Worm (Caenorhabditis elegans) whole organism, L1 larva: ENCODE results near the gene pgp-5.
A peak's percentile ranks its signal among the peaks of the same experiment; 100 is the strongest.

Experiments used
- C04F5.9 ChIP-seq: sonication (generic microtip); optimal IDR thresholded peaks from 2 replicates; lab custom pipeline; 2016; ENCODE audit warnings: missing genetic modification characterization, missing compliant biosample characterization
- C16A3.4 ChIP-seq: fragments of 150-350 bp; optimal IDR thresholded peaks from 2 replicates; lab custom pipeline; 2014; ENCODE audit warnings: missing biosample characterization, missing genetic modification characterization
- C34B4.2 ChIP-seq: sonication (generic microtip); optimal IDR thresholded peaks from 2 replicates; lab custom pipeline; 2017; ENCODE audit warnings: mild to moderate bottlenecking, missing genetic modification characterization, missing compliant biosample characterization
- F16B12.6 ChIP-seq: fragments of 150-350 bp; optimal IDR thresholded peaks from 2 replicates; lab custom pipeline; 2014; ENCODE audit warnings: missing biosample characterization, missing genetic modification characterization
- Y116A8C.19 ChIP-seq: sonication (generic microtip); optimal IDR thresholded peaks from 2 replicates; lab custom pipeline; 2016; ENCODE audit warnings: missing compliant biosample characterization, missing genetic modification characterization, borderline replicate concordance
- alr-1 ChIP-seq: fragments of 200-800 bp; sonication (Bioruptor generic); optimal IDR thresholded peaks from 2 replicates; lab custom pipeline; 2018; ENCODE audit warnings: borderline replicate concordance, mild to moderate bottlenecking, missing genetic modification characterization, missing compliant biosample characterization
- aly-2 ChIP-seq: fragments of 150-350 bp; optimal IDR thresholded peaks from 2 replicates; lab custom pipeline; 2014; ENCODE audit warnings: missing biosample characterization, missing genetic modification characterization
- ama-1 ChIP-seq: fragments of 150-350 bp; optimal IDR thresholded peaks from 2 replicates; lab custom pipeline; 2014
- dsc-1 ChIP-seq: sonication (generic microtip); optimal IDR thresholded peaks from 2 replicates; lab custom pipeline; 2016; ENCODE audit warnings: mild to moderate bottlenecking, missing genetic modification characterization, missing compliant biosample characterization
- efl-1 ChIP-seq, 4 experiments: fragments of 150-350 bp; optimal IDR thresholded peaks in 3 of 4; peaks in 1 of 4; 1 replicate in 1 of 4; 2 replicates in 3 of 4; lab custom pipeline; 2014; ENCODE audit warnings: missing biosample characterization in 2 of 4, missing genetic modification characterization in 2 of 4, missing genetic modification reagents in 2 of 4
- elt-2 ChIP-seq: sonication (generic microtip); optimal IDR thresholded peaks from 2 replicates; lab custom pipeline; 2016; ENCODE audit warnings: missing genetic modification characterization, mild to moderate bottlenecking, inconsistent platforms, missing compliant biosample characterization, missing genetic modification reagents
- ets-5 ChIP-seq: fragments of 200-800 bp; sonication (Bioruptor generic); IDR thresholded peaks from 2 replicates; pipeline ENCODE4 v1.3.6; 2022; ENCODE audit warnings: missing genetic modification characterization, missing compliant biosample characterization
- fkh-10 ChIP-seq: sonication (generic microtip); optimal IDR thresholded peaks from 2 replicates; lab custom pipeline; 2017; ENCODE audit warnings: missing biosample characterization, missing genetic modification reagents, missing genetic modification characterization
- grh-1 ChIP-seq: fragments of 200-800 bp; sonication (Bioruptor generic); IDR thresholded peaks from 2 replicates; pipeline ENCODE4 v1.3.6; 2022; ENCODE audit warnings: missing genetic modification reagents, missing genetic modification characterization, missing compliant biosample characterization
- jun-1 ChIP-seq: fragments of 150-350 bp; optimal IDR thresholded peaks from 2 replicates; lab custom pipeline; 2014; ENCODE audit warnings: missing biosample characterization, missing genetic modification reagents, missing genetic modification characterization
- lin-13 ChIP-seq: fragments of 150-350 bp; optimal IDR thresholded peaks from 2 replicates; lab custom pipeline; 2014; ENCODE audit warnings: missing biosample characterization, missing genetic modification reagents, missing genetic modification characterization
- lin-15B ChIP-seq: fragments of 150-350 bp; sonication (generic microtip); optimal IDR thresholded peaks from 3 replicates; lab custom pipeline; 2014; ENCODE audit warnings: missing biosample characterization, missing genetic modification characterization
- lin-35 ChIP-seq, 2 experiments: fragments of 150-350 bp; optimal IDR thresholded peaks; 2 replicates each; lab custom pipeline; 2014; ENCODE audit warnings: missing biosample characterization in 2 of 2, missing genetic modification characterization in 2 of 2, missing genetic modification reagents in 2 of 2
- lir-3 ChIP-seq: sonication (generic microtip); optimal IDR thresholded peaks from 2 replicates; lab custom pipeline; 2016; ENCODE audit warnings: mild to moderate bottlenecking, missing genetic modification characterization, moderate library complexity, missing compliant biosample characterization; ENCODE audit not compliant: poor library complexity
- mab-9 ChIP-seq: fragments of 200-800 bp; sonication (Bioruptor generic); IDR thresholded peaks from 2 replicates; pipeline ENCODE4 v1.3.6; 2022; ENCODE audit warnings: missing genetic modification reagents, missing genetic modification characterization, missing compliant biosample characterization
- mdl-1 ChIP-seq, 2 experiments: fragments of 150-350 bp; optimal IDR thresholded peaks; 2 replicates each; lab custom pipeline; 2014 to 2017; ENCODE audit warnings: missing biosample characterization in 2 of 2, missing genetic modification characterization in 2 of 2, inconsistent platforms in 1 of 2
- mef-2 ChIP-seq: fragments of 150-350 bp; optimal IDR thresholded peaks from 2 replicates; lab custom pipeline; 2014; ENCODE audit warnings: missing biosample characterization, missing genetic modification characterization
- nhr-12 ChIP-seq: sonication (generic microtip); optimal IDR thresholded peaks from 2 replicates; lab custom pipeline; 2017; ENCODE audit warnings: missing biosample characterization, missing genetic modification characterization
- nhr-20 ChIP-seq: sonication (generic microtip); optimal IDR thresholded peaks from 2 replicates; lab custom pipeline; 2016; ENCODE audit warnings: mild to moderate bottlenecking, missing genetic modification characterization, missing compliant biosample characterization
- nhr-237 ChIP-seq: fragments of 150-350 bp; optimal IDR thresholded peaks from 2 replicates; lab custom pipeline; 2014; ENCODE audit warnings: missing biosample characterization, missing genetic modification characterization
- nhr-47 ChIP-seq: sonication (generic microtip); optimal IDR thresholded peaks from 2 replicates; lab custom pipeline; 2016; ENCODE audit warnings: mild to moderate bottlenecking, missing genetic modification characterization, moderate library complexity, missing compliant biosample characterization
- nhr-71 ChIP-seq: sonication (generic microtip); optimal IDR thresholded peaks from 2 replicates; lab custom pipeline; 2016; ENCODE audit warnings: mild to moderate bottlenecking, missing genetic modification characterization, moderate library complexity, missing compliant biosample characterization
- nhr-76 ChIP-seq: sonication (generic microtip); optimal IDR thresholded peaks from 2 replicates; lab custom pipeline; 2017; ENCODE audit warnings: missing biosample characterization, missing genetic modification characterization
- nhr-77 ChIP-seq: fragments of 150-350 bp; optimal IDR thresholded peaks from 2 replicates; lab custom pipeline; 2014; ENCODE audit warnings: missing biosample characterization, missing genetic modification characterization
- pag-3 ChIP-seq: sonication (generic microtip); optimal IDR thresholded peaks from 2 replicates; lab custom pipeline; 2017; ENCODE audit warnings: missing genetic modification characterization, mild to moderate bottlenecking, missing compliant biosample characterization, antibody characterized with exemption, borderline replicate concordance; ENCODE audit not compliant: insufficient read depth
- pqm-1 ChIP-seq: sonication (generic microtip); optimal IDR thresholded peaks from 3 replicates; lab custom pipeline; 2017; ENCODE audit warnings: missing biosample characterization, missing genetic modification characterization
- rnt-1 ChIP-seq: sonication (generic microtip); optimal IDR thresholded peaks from 2 replicates; lab custom pipeline; 2016; ENCODE audit warnings: mild to moderate bottlenecking, missing genetic modification characterization, moderate library complexity, missing compliant biosample characterization
- snpc-4 ChIP-seq: fragments of 150-350 bp; optimal IDR thresholded peaks from 2 replicates; lab custom pipeline; 2014; ENCODE audit warnings: missing biosample characterization, missing genetic modification characterization
- snu-23 ChIP-seq: sonication (generic microtip); optimal IDR thresholded peaks from 2 replicates; lab custom pipeline; 2016; ENCODE audit warnings: missing genetic modification characterization, missing compliant biosample characterization
- sox-4 ChIP-seq: sonication (generic microtip); optimal IDR thresholded peaks from 2 replicates; lab custom pipeline; 2016; ENCODE audit warnings: missing genetic modification characterization, missing compliant biosample characterization
- sptf-1 ChIP-seq: fragments of 150-350 bp; optimal IDR thresholded peaks from 2 replicates; lab custom pipeline; 2014; ENCODE audit warnings: missing biosample characterization, missing genetic modification characterization
- tbx-2 ChIP-seq: sonication (generic microtip); optimal IDR thresholded peaks from 2 replicates; lab custom pipeline; 2016; ENCODE audit warnings: missing genetic modification characterization, missing compliant biosample characterization
- tlp-1 ChIP-seq: fragments of 150-350 bp; optimal IDR thresholded peaks from 2 replicates; lab custom pipeline; 2014; ENCODE audit warnings: missing biosample characterization, missing genetic modification characterization
- unc-86 ChIP-seq: sonication (generic microtip); optimal IDR thresholded peaks from 2 replicates; lab custom pipeline; 2016; ENCODE audit warnings: missing genetic modification characterization, missing compliant biosample characterization
- unc-98 ChIP-seq: fragments of 200-800 bp; sonication (Bioruptor generic); IDR thresholded peaks from 2 replicates; pipeline ENCODE4 v1.3.6; 2022; ENCODE audit warnings: missing genetic modification characterization, missing compliant biosample characterization
- vab-15 ChIP-seq: sonication (generic microtip); optimal IDR thresholded peaks from 2 replicates; lab custom pipeline; 2017; ENCODE audit warnings: missing genotype, mild to moderate bottlenecking, missing genetic modification characterization, missing compliant biosample characterization
- xbp-1 ChIP-seq: sonication (generic microtip); optimal IDR thresholded peaks from 2 replicates; lab custom pipeline; 2016; ENCODE audit warnings: missing genetic modification characterization, missing compliant biosample characterization

pgp-5 gene

DNA sequence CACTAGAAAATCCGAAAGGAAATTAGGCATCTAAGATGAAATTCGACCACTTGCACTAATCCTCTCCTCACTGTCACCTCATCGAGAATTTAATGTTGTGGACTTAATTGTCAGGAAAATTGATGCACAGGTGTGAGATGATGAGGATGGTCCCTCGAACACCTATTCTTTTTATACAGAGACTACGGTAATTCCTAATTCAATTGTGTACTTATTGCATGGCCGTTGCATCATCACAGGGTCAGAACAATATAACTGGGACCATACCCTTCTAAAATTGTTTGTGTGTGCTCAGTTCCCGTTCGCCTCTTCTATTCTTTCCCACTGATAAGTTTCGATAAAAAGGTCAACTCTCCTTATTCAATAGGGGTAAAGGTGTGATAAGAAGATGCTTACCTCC lies 15.0 kb downstream of the pgp-5 start:
- TF ChIP-seq unc-98 (GFP tag; lab: Robert Waterston, UW) (no peak), Y116A8C.19 (tag; lab: Kevin White, UChicago) (no peak), pag-3 (tag; lab: Kevin White, UChicago) (no peak), elt-2 (peak; percentile 27), nhr-47 (tag; lab: Kevin White, UChicago) (no peak), tbx-2 (tag; lab: Kevin White, UChicago) (no peak), lin-35 (GFP tag; optimal IDR thresholded peaks at IDR 0.05; lab: Kevin White, UChicago) (no peak)

DNA sequence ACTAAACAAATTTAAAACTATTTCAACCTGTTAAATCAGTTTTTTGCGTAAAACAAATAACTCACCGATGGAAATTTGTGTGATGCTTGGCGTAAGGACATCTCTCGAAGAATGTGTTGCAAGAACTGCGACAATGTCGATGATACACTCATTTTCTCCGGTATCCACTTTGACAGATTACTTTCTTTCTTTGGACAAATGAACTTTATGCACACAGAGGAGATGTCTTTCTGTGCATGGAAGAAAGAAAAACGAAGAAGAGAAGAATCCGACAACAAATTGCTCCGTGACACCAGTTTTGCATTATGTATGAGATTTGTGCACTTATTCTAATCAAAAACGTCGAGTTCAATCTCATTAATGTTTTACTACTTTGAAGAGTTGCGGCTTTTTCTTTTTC lies 20.5 kb downstream of the pgp-5 start, which contains the start of gene plc-1:
TSS of gene plc-1 (minus strand) at position 101 of the 400 bp plus-strand sequence.
- TF ChIP-seq sptf-1 (tag; lab: Kevin White, UChicago): no peak
- no peak for TF ChIP-seq C04F5.9 (tag; lab: Kevin White, UChicago)
- peak; percentile 42 for TF ChIP-seq unc-86 (tag; lab: Kevin White, UChicago)
- no peak for TF ChIP-seq sox-4 (tag; lab: Kevin White, UChicago)
- no peak for TF ChIP-seq lin-13 (GFP tag; lab: Kevin White, UChicago)

DNA sequence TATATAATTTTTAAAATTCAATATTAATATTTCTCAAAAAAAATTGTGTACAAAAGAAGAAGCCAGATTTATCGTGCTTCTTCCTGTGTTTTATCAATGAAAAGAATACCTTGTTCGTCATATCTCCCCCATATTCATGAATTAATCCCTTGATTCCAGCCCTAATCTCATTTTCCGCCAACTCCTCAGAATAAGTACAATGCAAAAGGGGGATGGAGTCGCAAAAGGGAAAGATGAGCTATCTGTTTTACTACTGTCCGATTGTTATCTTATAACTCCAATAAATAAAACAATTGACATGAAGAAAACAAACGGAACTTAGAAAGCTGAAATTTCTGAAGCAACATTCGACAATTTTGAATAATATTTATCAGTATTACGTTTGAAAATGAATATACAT lies 21.5 kb downstream of the pgp-5 start:
- TF ChIP-seq fkh-10 (GFP tag; lab: Kevin White, UChicago) (no peak), ama-1 (lab: Kevin White, UChicago) (no peak), aly-2 (no peak), efl-1 (optimal IDR thresholded peaks at IDR 0.05; lab: Kevin White, UChicago) (no peak), efl-1 (GFP tag; optimal IDR thresholded peaks at IDR 0.05 in 1 of 2; lab: Kevin White, UChicago) (peak in 1 of 2 experiments; percentile 79), mdl-1 (tag; optimal IDR thresholded peaks at IDR 0.05; lab: Kevin White, UChicago) (no peak), vab-15 (tag; lab: Kevin White, UChicago) (no peak), C04F5.9 (tag; lab: Kevin White, UChicago) (no peak), alr-1 (tag; lab: Kevin White, UChicago) (no peak), ets-5 (GFP tag; lab: Robert Waterston, UW) (no peak), dsc-1 (tag; lab: Kevin White, UChicago) (peak; percentile 62), snu-23 (no peak), nhr-237 (tag; lab: Kevin White, UChicago) (no peak)
- TF ChIP-seq, all 84 proteins: peak for 2

DNA sequence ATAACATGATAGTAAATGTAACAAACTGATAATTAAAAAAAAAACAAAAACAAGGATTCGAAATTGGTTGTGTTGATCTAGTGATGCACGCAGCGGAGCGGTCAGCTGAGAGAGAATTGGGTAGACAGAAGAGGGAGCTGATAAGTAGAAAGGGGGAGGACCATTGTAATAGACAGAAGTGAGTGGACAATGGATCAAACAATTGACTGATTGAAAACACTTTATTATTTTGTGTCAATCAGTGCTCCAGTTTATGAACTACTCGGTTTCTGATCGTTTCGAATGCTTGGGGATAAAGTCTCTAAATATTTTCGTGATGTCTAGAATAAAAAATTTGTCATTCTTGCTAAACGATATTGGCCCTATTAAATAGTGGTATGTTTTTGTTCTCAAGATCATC lies 24.5 kb downstream of the pgp-5 start:
- TF ChIP-seq snpc-4 (tag; lab: Kevin White, UChicago) (no peak), nhr-237 (tag; lab: Kevin White, UChicago) (no peak), grh-1 (no peak), efl-1 (optimal IDR thresholded peaks at IDR 0.05; lab: Kevin White, UChicago) (no peak), efl-1 (GFP tag; optimal IDR thresholded peaks at IDR 0.05 in 1 of 2; lab: Kevin White, UChicago) (peak in 1 of 2 experiments; percentile 39), rnt-1 (peak; percentile 21), jun-1 (tag; lab: Kevin White, UChicago) (no peak), aly-2 (no peak), ama-1 (lab: Kevin White, UChicago) (no peak), lir-3 (no peak), sptf-1 (tag; lab: Kevin White, UChicago) (no peak), lin-35 (GFP tag; optimal IDR thresholded peaks at IDR 0.05; lab: Kevin White, UChicago) (no peak), mef-2 (no peak), unc-86 (tag; lab: Kevin White, UChicago) (no peak)

DNA sequence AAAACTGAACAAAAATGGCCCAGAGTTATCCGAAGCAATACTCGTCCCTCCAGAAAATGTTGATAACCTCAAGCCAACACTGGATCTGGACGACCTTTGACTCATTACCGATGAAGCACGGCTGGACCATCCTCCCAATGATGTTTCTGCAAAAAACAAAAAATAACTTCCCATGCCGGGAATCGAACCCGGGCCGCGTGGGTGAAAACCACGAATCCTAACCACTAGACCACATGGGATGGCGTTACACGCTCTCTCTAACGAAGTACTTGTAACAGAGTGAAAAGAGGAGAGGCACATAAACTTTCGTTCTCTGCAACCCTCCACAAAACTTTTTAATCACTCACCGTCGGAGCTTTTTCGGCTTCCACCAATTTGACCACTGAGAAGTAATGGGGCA lies 37.9 kb downstream of the pgp-5 start:
- peak; percentile 58 for TF ChIP-seq nhr-20 (tag; lab: Kevin White, UChicago)
- TF ChIP-seq nhr-47 (tag; lab: Kevin White, UChicago): peak; percentile 69
- TF ChIP-seq nhr-76 (tag; lab: Kevin White, UChicago): no peak
- TF ChIP-seq lin-13 (GFP tag; lab: Kevin White, UChicago): no peak
- TF ChIP-seq C34B4.2 (tag; lab: Kevin White, UChicago): no peak
- TF ChIP-seq nhr-77 (tag; lab: Kevin White, UChicago): no peak
- no peak for TF ChIP-seq F16B12.6 (tag; lab: Kevin White, UChicago)
- peak; percentile 68 for TF ChIP-seq nhr-71 (tag; lab: Kevin White, UChicago)
- TF ChIP-seq lin-15B (tag; lab: Kevin White, UChicago): no peak
- TF ChIP-seq pqm-1 (tag; lab: Kevin White, UChicago): no peak
- peak; percentile 27 for TF ChIP-seq C16A3.4 (tag; lab: Kevin White, UChicago)
- no peak for TF ChIP-seq jun-1 (tag; lab: Kevin White, UChicago)
- no peak for TF ChIP-seq tlp-1
- TF ChIP-seq aly-2: no peak
- TF ChIP-seq sox-4 (tag; lab: Kevin White, UChicago): no peak
- TF ChIP-seq tbx-2 (tag; lab: Kevin White, UChicago): peak; percentile 45
- peak; percentile 35 for TF ChIP-seq xbp-1 (tag; lab: Kevin White, UChicago)
- no peak for TF ChIP-seq pag-3 (tag; lab: Kevin White, UChicago)
- peak; percentile 53; the same call in 1 of the 2 replicates for TF ChIP-seq mab-9 (GFP tag; lab: Robert Waterston, UW)
- no peak for TF ChIP-seq nhr-12 (tag; lab: Kevin White, UChicago)
- TF ChIP-seq alr-1 (tag; lab: Kevin White, UChicago): no peak
- no peak for TF ChIP-seq mef-2
- peak; percentile 49 for TF ChIP-seq dsc-1 (tag; lab: Kevin White, UChicago)
